Worm (Caenorhabditis elegans) whole organism, mixed stage, embryonic: ENCODE measurements around the gene C07B5.8.

ENCODE experiments used
- M03D4.4 ChIP-seq: sonication (generic microtip); optimal IDR thresholded peaks from 2 replicates; lab custom pipeline; 2017; ENCODE audit warnings: mild to moderate bottlenecking, missing genetic modification characterization, missing compliant biosample characterization
- bed-3 ChIP-seq: fragments of 200-800 bp; sonication (Bioruptor generic); optimal IDR thresholded peaks from 3 replicates; lab custom pipeline; 2018; ENCODE audit warnings: mild to moderate bottlenecking, missing genetic modification characterization, moderate library complexity, missing compliant biosample characterization
- blmp-1 ChIP-seq: fragments of 150-350 bp; optimal IDR thresholded peaks from 2 replicates; lab custom pipeline; 2014; ENCODE audit warnings: missing biosample characterization, missing genetic modification characterization
- ceh-39 ChIP-seq: fragments of 150-350 bp; optimal IDR thresholded peaks from 2 replicates; lab custom pipeline; 2014; ENCODE audit warnings: missing biosample characterization, missing genetic modification characterization
- ceh-83 ChIP-seq: fragments of 200-800 bp; sonication (Bioruptor generic); optimal IDR thresholded peaks from 2 replicates; lab custom pipeline; 2018; ENCODE audit warnings: mild to moderate bottlenecking, missing genetic modification characterization, missing compliant biosample characterization
- ces-1 ChIP-seq: fragments of 150-350 bp; optimal IDR thresholded peaks from 2 replicates; lab custom pipeline; 2014; ENCODE audit warnings: missing biosample characterization, missing genetic modification reagents, missing genetic modification characterization
- cnd-1 ChIP-seq: fragments of 200-800 bp; sonication (Bioruptor generic); optimal IDR thresholded peaks from 2 replicates; lab custom pipeline; 2018; ENCODE audit warnings: mild to moderate bottlenecking, missing genetic modification characterization, missing compliant biosample characterization
- drap-1 ChIP-seq: fragments of 200-800 bp; sonication (Bioruptor generic); optimal IDR thresholded peaks from 3 replicates; lab custom pipeline; 2018; ENCODE audit warnings: mild to moderate bottlenecking, missing genetic modification characterization, missing compliant biosample characterization
- elt-1 ChIP-seq: sonication (generic microtip); optimal IDR thresholded peaks from 2 replicates; lab custom pipeline; 2017; ENCODE audit warnings: missing genetic modification characterization, mild to moderate bottlenecking, missing compliant biosample characterization, antibody characterized with exemption, moderate library complexity, borderline replicate concordance; ENCODE audit not compliant: insufficient read depth
- elt-3 ChIP-seq: fragments of 150-350 bp; optimal IDR thresholded peaks from 2 replicates; lab custom pipeline; 2014; ENCODE audit warnings: missing biosample characterization, missing genetic modification characterization
- flh-1 ChIP-seq: fragments of 200-800 bp; sonication (Bioruptor generic); optimal IDR thresholded peaks from 2 replicates; lab custom pipeline; 2018; ENCODE audit warnings: mild to moderate bottlenecking, missing genetic modification characterization, moderate library complexity, missing compliant biosample characterization
- hlh-1 ChIP-seq: fragments of 150-350 bp; optimal IDR thresholded peaks from 2 replicates; lab custom pipeline; 2014; ENCODE audit warnings: missing biosample characterization, missing genetic modification reagents, missing genetic modification characterization
- lin-13 ChIP-seq: fragments of 150-350 bp; optimal IDR thresholded peaks from 2 replicates; lab custom pipeline; 2014; ENCODE audit warnings: missing biosample characterization, missing genetic modification characterization
- lin-32 ChIP-seq: fragments of 200-800 bp; sonication (Bioruptor generic); optimal IDR thresholded peaks from 2 replicates; lab custom pipeline; 2018; ENCODE audit warnings: mild to moderate bottlenecking, missing genetic modification characterization, missing compliant biosample characterization
- lsy-2 ChIP-seq: fragments of 150-350 bp; optimal IDR thresholded peaks from 2 replicates; lab custom pipeline; 2014; ENCODE audit warnings: missing biosample characterization, missing genetic modification characterization
- mep-1 ChIP-seq: fragments of 150-350 bp; optimal IDR thresholded peaks from 2 replicates; lab custom pipeline; 2017; ENCODE audit warnings: missing biosample characterization, missing genetic modification reagents, missing genetic modification characterization, inconsistent platforms
- mls-2 ChIP-seq: sonication (generic microtip); optimal IDR thresholded peaks from 2 replicates; lab custom pipeline; 2016; ENCODE audit warnings: mild to moderate bottlenecking, missing genetic modification characterization, moderate library complexity, missing compliant biosample characterization
- nhr-12 ChIP-seq: fragments of 150-350 bp; optimal IDR thresholded peaks from 2 replicates; lab custom pipeline; 2014; ENCODE audit warnings: missing biosample characterization, missing genetic modification characterization
- nhr-237 ChIP-seq: fragments of 150-350 bp; optimal IDR thresholded peaks from 2 replicates; lab custom pipeline; 2014; ENCODE audit warnings: missing biosample characterization, missing genetic modification characterization
- nhr-28 ChIP-seq: fragments of 150-350 bp; optimal IDR thresholded peaks from 2 replicates; lab custom pipeline; 2014; ENCODE audit warnings: missing biosample characterization, missing genetic modification characterization
- nhr-76 ChIP-seq: sonication (generic microtip); optimal IDR thresholded peaks from 2 replicates; lab custom pipeline; 2017; ENCODE audit warnings: missing biosample characterization, missing genetic modification characterization
- pha-4 ChIP-seq: fragments of 150-350 bp; optimal IDR thresholded peaks from 2 replicates; lab custom pipeline; 2018; ENCODE audit warnings: missing biosample characterization, missing genetic modification reagents, missing genetic modification characterization
- sem-2 ChIP-seq: fragments of 200-800 bp; sonication (Bioruptor generic); optimal IDR thresholded peaks from 2 replicates; lab custom pipeline; 2018; ENCODE audit warnings: mild to moderate bottlenecking, missing genetic modification characterization, missing compliant biosample characterization
- sptf-1 ChIP-seq: sonication (generic microtip); optimal IDR thresholded peaks from 2 replicates; lab custom pipeline; 2017; ENCODE audit warnings: mild to moderate bottlenecking, missing genetic modification characterization, moderate library complexity, missing compliant biosample characterization
- unc-120 ChIP-seq: sonication (generic microtip); optimal IDR thresholded peaks from 2 replicates; lab custom pipeline; 2017; ENCODE audit warnings: missing genetic modification characterization, missing compliant biosample characterization; ENCODE audit not compliant: poor library complexity, severe bottlenecking
- unc-39 ChIP-seq: fragments of 150-350 bp; optimal IDR thresholded peaks from 2 replicates; lab custom pipeline; 2014; ENCODE audit warnings: missing biosample characterization, missing genetic modification characterization
- unc-62 ChIP-seq: fragments of 150-350 bp; optimal IDR thresholded peaks from 2 replicates; lab custom pipeline; 2014; ENCODE audit warnings: missing biosample characterization, missing genetic modification reagents, missing genetic modification characterization
- zip-8 ChIP-seq: fragments of 150-350 bp; optimal IDR thresholded peaks from 2 replicates; lab custom pipeline; 2014; ENCODE audit warnings: missing biosample characterization, missing genetic modification characterization
- ztf-11 ChIP-seq: fragments of 150-350 bp; optimal IDR thresholded peaks from 2 replicates; lab custom pipeline; 2014; ENCODE audit warnings: missing biosample characterization, missing genetic modification characterization

Gene C07B5.8

ce11 chrX:9536665-9537064, at the start of gene C07B5.8:
Gene C07B5.8 (minus strand): TSS chrX:9536765.
- TF ChIP-seq sem-2 (GFP tag; lab: Kevin White, UChicago) (no peak), elt-3 (no peak), ztf-11 (tag; lab: Kevin White, UChicago) (no peak), blmp-1 (tag; lab: Kevin White, UChicago) (no peak), lin-32 (GFP tag; lab: Kevin White, UChicago) (no peak), flh-1 (GFP tag; lab: Kevin White, UChicago) (no peak), M03D4.4 (tag; lab: Kevin White, UChicago) (no peak), unc-120 (tag; lab: Kevin White, UChicago) (no peak), bed-3 (GFP tag; lab: Kevin White, UChicago) (no peak)

ce11 chrX:9585584-9586166, 49.1 kb upstream of the C07B5.8 start:
- TF ChIP-seq lin-13 (tag; lab: Kevin White, UChicago) (no peak), hlh-1 (no peak), lin-32 (GFP tag; lab: Kevin White, UChicago) (no peak)

- no peak for TF ChIP-seq mls-2 (tag; lab: Kevin White, UChicago)
- TF ChIP-seq ceh-83 (GFP tag; lab: Kevin White, UChicago), result no peak
- TF ChIP-seq lsy-2 (tag; lab: Kevin White, UChicago), result no peak
- TF ChIP-seq unc-62 (GFP tag; lab: Kevin White, UChicago), result no peak
Observed at ce11 chrX:9584333-9584732, 47.8 kb upstream of the C07B5.8 start, which contains the start of gene gpx-5. Gene gpx-5 (plus strand): TSS chrX:9584668.

ce11 chrX:9576928-9577327, 40.4 kb upstream of the C07B5.8 start, which contains the start of gene glb-17:
Gene glb-17 (minus strand): TSS chrX:9577028.
- no peak for TF ChIP-seq drap-1 (GFP tag; lab: Kevin White, UChicago)
- no peak for TF ChIP-seq ces-1
- TF ChIP-seq elt-3, result no peak
- no peak for TF ChIP-seq nhr-76 (tag; lab: Kevin White, UChicago)
- no peak for TF ChIP-seq ztf-11 (tag; lab: Kevin White, UChicago)
- no peak for TF ChIP-seq sptf-1 (tag; lab: Kevin White, UChicago)
- TF ChIP-seq unc-39 (tag; lab: Kevin White, UChicago), result no peak
- no peak for TF ChIP-seq nhr-12 (tag; lab: Kevin White, UChicago)
- TF ChIP-seq zip-8 (tag; lab: Kevin White, UChicago), result no peak
- TF ChIP-seq cnd-1 (tag; lab: Kevin White, UChicago), result no peak
- TF ChIP-seq unc-62 (GFP tag; lab: Kevin White, UChicago), result no peak
- TF ChIP-seq lin-32 (GFP tag; lab: Kevin White, UChicago), result no peak
- TF ChIP-seq ceh-39 (tag; lab: Kevin White, UChicago), result no peak

DNA sequence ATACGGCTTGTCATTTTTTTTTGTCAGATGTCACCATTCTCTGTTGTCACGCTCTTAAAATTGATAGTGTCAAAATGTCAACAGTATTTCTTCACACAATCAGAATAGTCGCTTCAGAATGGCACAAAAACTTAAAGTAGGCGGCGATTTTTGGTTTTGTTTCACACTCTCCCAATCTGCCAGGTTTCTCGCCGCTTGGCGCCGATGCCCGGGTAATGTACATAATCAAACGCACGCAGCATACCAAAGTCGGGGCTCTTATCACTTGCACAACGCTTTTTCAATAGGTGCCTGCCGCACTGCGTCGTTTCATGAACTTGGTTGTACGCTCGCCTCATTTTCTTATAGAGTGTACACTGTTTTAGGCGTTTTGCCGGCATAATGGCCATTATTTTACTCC, 32.0 kb upstream of the C07B5.8 start:
- TF ChIP-seq pha-4 (tag; lab: Kevin White, UChicago), result no peak
- no peak for TF ChIP-seq bed-3 (GFP tag; lab: Kevin White, UChicago)
- TF ChIP-seq drap-1 (GFP tag; lab: Kevin White, UChicago), result no peak
- TF ChIP-seq lsy-2 (tag; lab: Kevin White, UChicago), result no peak
- TF ChIP-seq sptf-1 (tag; lab: Kevin White, UChicago), result no peak
- TF ChIP-seq lin-32 (GFP tag; lab: Kevin White, UChicago), result no peak
- no peak for TF ChIP-seq M03D4.4 (tag; lab: Kevin White, UChicago)
- no peak for TF ChIP-seq unc-39 (tag; lab: Kevin White, UChicago)
- TF ChIP-seq unc-62 (GFP tag; lab: Kevin White, UChicago), result no peak
- TF ChIP-seq mep-1, result no peak
- TF ChIP-seq ceh-83 (GFP tag; lab: Kevin White, UChicago), result no peak
- TF ChIP-seq sem-2 (GFP tag; lab: Kevin White, UChicago), result no peak
- no peak for TF ChIP-seq nhr-28 (tag; lab: Kevin White, UChicago)
- TF ChIP-seq blmp-1 (tag; lab: Kevin White, UChicago), result no peak
- TF ChIP-seq elt-3, result no peak
- no peak for TF ChIP-seq elt-1 (tag; lab: Kevin White, UChicago)
- TF ChIP-seq lin-13 (tag; lab: Kevin White, UChicago), result no peak
- no peak for TF ChIP-seq nhr-237 (tag; lab: Kevin White, UChicago)
